Worm (Caenorhabditis elegans) whole organism, L1 larva: ENCODE measurements around the gene cyp-34A1.

Experiments
- C16A3.4 ChIP-seq: fragments of 150-350 bp; optimal IDR thresholded peaks from 2 replicates; lab custom pipeline; 2014; ENCODE audit warnings: missing biosample characterization, missing genetic modification characterization
- Y116A8C.19 ChIP-seq: sonication (generic microtip); optimal IDR thresholded peaks from 2 replicates; lab custom pipeline; 2016; ENCODE audit warnings: missing compliant biosample characterization, missing genetic modification characterization, borderline replicate concordance
- aha-1 ChIP-seq: fragments of 150-350 bp; optimal IDR thresholded peaks from 2 replicates; lab custom pipeline; 2014; ENCODE audit warnings: missing biosample characterization, missing genetic modification characterization
- ceh-82 ChIP-seq, 3 experiments: fragments of 150-350 bp in 1 of 3; sonication (generic microtip) in 2 of 3; optimal IDR thresholded peaks; 2 replicates each; lab custom pipeline; 2014 to 2017; ENCODE audit warnings: missing biosample characterization in 3 of 3, missing genetic modification characterization in 3 of 3
- ceh-90 ChIP-seq: sonication (generic microtip); optimal IDR thresholded peaks from 2 replicates; lab custom pipeline; 2016; ENCODE audit warnings: missing genetic modification characterization, missing compliant biosample characterization
- ces-1 ChIP-seq: fragments of 150-350 bp; optimal IDR thresholded peaks from 2 replicates; lab custom pipeline; 2014; ENCODE audit warnings: missing biosample characterization, missing genetic modification reagents, missing genetic modification characterization
- dsc-1 ChIP-seq: sonication (generic microtip); optimal IDR thresholded peaks from 2 replicates; lab custom pipeline; 2016; ENCODE audit warnings: mild to moderate bottlenecking, missing genetic modification characterization, missing compliant biosample characterization
- efl-1 ChIP-seq, 4 experiments: fragments of 150-350 bp; optimal IDR thresholded peaks in 3 of 4; peaks in 1 of 4; 1 replicate in 1 of 4; 2 replicates in 3 of 4; lab custom pipeline; 2014; ENCODE audit warnings: missing biosample characterization in 2 of 4, missing genetic modification characterization in 2 of 4, missing genetic modification reagents in 2 of 4
- efl-3 ChIP-seq: fragments of 200-800 bp; sonication (Bioruptor generic); optimal IDR thresholded peaks from 2 replicates; lab custom pipeline; 2018; ENCODE audit warnings: mild to moderate bottlenecking, missing genetic modification characterization, missing compliant biosample characterization
- elt-3 ChIP-seq, 6 experiments: fragments of 150-350 bp in 1 of 6; sonication (generic microtip); optimal IDR thresholded peaks; 2 replicates each; lab custom pipeline; 2017 to 2018; ENCODE audit warnings: missing biosample characterization in 6 of 6, missing genetic modification characterization in 6 of 6, inconsistent platforms in 1 of 6
- ets-5 ChIP-seq: fragments of 200-800 bp; sonication (Bioruptor generic); IDR thresholded peaks from 2 replicates; pipeline ENCODE4 v1.3.6; 2022; ENCODE audit warnings: missing genetic modification characterization, missing compliant biosample characterization
- fkh-8 ChIP-seq: sonication (generic microtip); optimal IDR thresholded peaks from 2 replicates; lab custom pipeline; 2016; ENCODE audit warnings: mild to moderate bottlenecking, missing genetic modification characterization, missing compliant biosample characterization
- hpl-2 ChIP-seq: fragments of 150-350 bp; optimal IDR thresholded peaks from 2 replicates; lab custom pipeline; 2014; ENCODE audit warnings: missing biosample characterization, missing genetic modification reagents, missing genetic modification characterization
- jun-1 ChIP-seq: fragments of 150-350 bp; optimal IDR thresholded peaks from 2 replicates; lab custom pipeline; 2014; ENCODE audit warnings: missing biosample characterization, missing genetic modification reagents, missing genetic modification characterization
- lin-13 ChIP-seq: fragments of 150-350 bp; optimal IDR thresholded peaks from 2 replicates; lab custom pipeline; 2014; ENCODE audit warnings: missing biosample characterization, missing genetic modification reagents, missing genetic modification characterization
- lsy-2 ChIP-seq, 2 experiments: fragments of 150-350 bp; optimal IDR thresholded peaks; 2 replicates each; lab custom pipeline; 2014; ENCODE audit warnings: missing biosample characterization in 2 of 2, missing genetic modification characterization in 2 of 2
- mab-9 ChIP-seq: fragments of 200-800 bp; sonication (Bioruptor generic); IDR thresholded peaks from 2 replicates; pipeline ENCODE4 v1.3.6; 2022; ENCODE audit warnings: missing genetic modification reagents, missing genetic modification characterization, missing compliant biosample characterization
- mef-2 ChIP-seq: fragments of 150-350 bp; optimal IDR thresholded peaks from 2 replicates; lab custom pipeline; 2014; ENCODE audit warnings: missing biosample characterization, missing genetic modification characterization
- nhr-11 ChIP-seq: fragments of 150-350 bp; optimal IDR thresholded peaks from 2 replicates; lab custom pipeline; 2014; ENCODE audit warnings: missing biosample characterization, missing genetic modification characterization
- nhr-12 ChIP-seq: sonication (generic microtip); optimal IDR thresholded peaks from 2 replicates; lab custom pipeline; 2017; ENCODE audit warnings: missing biosample characterization, missing genetic modification characterization
- nhr-19 ChIP-seq: fragments of 200-800 bp; sonication (Bioruptor generic); conservative IDR thresholded peaks from 2 replicates; pipeline ENCODE4 v1.3.6; 2022; ENCODE audit warnings: missing genetic modification characterization, missing compliant biosample characterization
- nhr-47 ChIP-seq: sonication (generic microtip); optimal IDR thresholded peaks from 2 replicates; lab custom pipeline; 2016; ENCODE audit warnings: mild to moderate bottlenecking, missing genetic modification characterization, moderate library complexity, missing compliant biosample characterization
- nhr-71 ChIP-seq: sonication (generic microtip); optimal IDR thresholded peaks from 2 replicates; lab custom pipeline; 2016; ENCODE audit warnings: mild to moderate bottlenecking, missing genetic modification characterization, moderate library complexity, missing compliant biosample characterization
- nhr-76 ChIP-seq: sonication (generic microtip); optimal IDR thresholded peaks from 2 replicates; lab custom pipeline; 2017; ENCODE audit warnings: missing biosample characterization, missing genetic modification characterization
- nhr-77 ChIP-seq: fragments of 150-350 bp; optimal IDR thresholded peaks from 2 replicates; lab custom pipeline; 2014; ENCODE audit warnings: missing biosample characterization, missing genetic modification characterization
- nhr-84 ChIP-seq: sonication (generic microtip); optimal IDR thresholded peaks from 2 replicates; lab custom pipeline; 2017; ENCODE audit warnings: missing biosample characterization, missing genetic modification characterization
- nhr-90 ChIP-seq: sonication (generic microtip); optimal IDR thresholded peaks from 2 replicates; lab custom pipeline; 2016; ENCODE audit warnings: mild to moderate bottlenecking, missing genetic modification characterization, missing compliant biosample characterization; ENCODE audit not compliant: poor library complexity
- pag-3 ChIP-seq: sonication (generic microtip); optimal IDR thresholded peaks from 2 replicates; lab custom pipeline; 2017; ENCODE audit warnings: missing genetic modification characterization, mild to moderate bottlenecking, missing compliant biosample characterization, antibody characterized with exemption, borderline replicate concordance; ENCODE audit not compliant: insufficient read depth
- sptf-1 ChIP-seq: fragments of 150-350 bp; optimal IDR thresholded peaks from 2 replicates; lab custom pipeline; 2014; ENCODE audit warnings: missing biosample characterization, missing genetic modification characterization
- unc-86 ChIP-seq: sonication (generic microtip); optimal IDR thresholded peaks from 2 replicates; lab custom pipeline; 2016; ENCODE audit warnings: missing genetic modification characterization, missing compliant biosample characterization
- xbp-1 ChIP-seq: sonication (generic microtip); optimal IDR thresholded peaks from 2 replicates; lab custom pipeline; 2016; ENCODE audit warnings: missing genetic modification characterization, missing compliant biosample characterization
- zag-1 ChIP-seq: fragments of 150-350 bp; optimal IDR thresholded peaks from 2 replicates; lab custom pipeline; 2014; ENCODE audit warnings: missing biosample characterization, missing genetic modification characterization

Gene cyp-34A1

ce11 chrV:15241259-15241658 lies 46.5 kb downstream of the cyp-34A1 start, which contains the start of gene chil-12:
TSS of gene chil-12 (plus strand) at chrV:15241559.
- TF ChIP-seq pag-3 (tag; lab: Kevin White, UChicago) (no peak), nhr-90 (tag; lab: Kevin White, UChicago) (no peak), nhr-84 (tag; lab: Kevin White, UChicago) (no peak), ets-5 (GFP tag; lab: Robert Waterston, UW) (no peak)

- TF ChIP-seq efl-3 (GFP tag; lab: Kevin White, UChicago) = no peak
- no peak for TF ChIP-seq aha-1 (tag; lab: Kevin White, UChicago)
- TF ChIP-seq nhr-47 (tag; lab: Kevin White, UChicago) = no peak
- no peak for TF ChIP-seq mef-2 (tag; lab: Kevin White, UChicago)
- no peak for TF ChIP-seq dsc-1
- no peak for TF ChIP-seq jun-1 (tag; lab: Kevin White, UChicago)
- no peak for TF ChIP-seq Y116A8C.19 (tag; lab: Kevin White, UChicago)
- TF ChIP-seq lin-13 (GFP tag; lab: Kevin White, UChicago) = no peak
- no peak for TF ChIP-seq nhr-12
- TF ChIP-seq efl-1 (optimal IDR thresholded peaks at IDR 0.05; lab: Kevin White, UChicago) = no peak
- no peak for TF ChIP-seq efl-1 (GFP tag; optimal IDR thresholded peaks at IDR 0.05 in 1 of 2; lab: Kevin White, UChicago)
- no peak for TF ChIP-seq nhr-71 (tag; lab: Kevin White, UChicago)
- no peak for TF ChIP-seq xbp-1 (tag; lab: Kevin White, UChicago)
- TF ChIP-seq elt-3 (tag; optimal IDR thresholded peaks at IDR 0.05; lab: Kevin White, UChicago) = no peak
- TF ChIP-seq ceh-82 (tag; optimal IDR thresholded peaks at IDR 0.05; lab: Kevin White, UChicago) = no peak
- TF ChIP-seq ces-1 (GFP tag; lab: Kevin White, UChicago) = no peak
- no peak for TF ChIP-seq sptf-1 (tag; lab: Kevin White, UChicago)
- no peak for TF ChIP-seq hpl-2
- no peak for TF ChIP-seq unc-86 (tag; lab: Kevin White, UChicago)
- no peak for TF ChIP-seq mab-9 (GFP tag; lab: Robert Waterston, UW)
- no peak for TF ChIP-seq C16A3.4 (tag; lab: Kevin White, UChicago)
- TF ChIP-seq, all 84 proteins: peak for 0
Observed at ce11 chrV:15240215-15240614, 47.5 kb downstream of the cyp-34A1 start, which contains the start of gene srw-11. TSS of gene srw-11 (minus strand) at chrV:15240315.

- TF ChIP-seq lsy-2 (tag; optimal IDR thresholded peaks at IDR 0.05; lab: Kevin White, UChicago) (no peak), nhr-77 (tag; lab: Kevin White, UChicago) (no peak), ces-1 (GFP tag; lab: Kevin White, UChicago) (no peak), efl-3 (GFP tag; lab: Kevin White, UChicago) (no peak), nhr-47 (tag; lab: Kevin White, UChicago) (no peak), nhr-76 (tag; lab: Kevin White, UChicago) (no peak)
Observed at ce11 chrV:15238552-15238951, 49.2 kb downstream of the cyp-34A1 start, which contains the start of gene srw-12. TSS of gene srw-12 (minus strand) at chrV:15238652.

ce11 chrV:15235661-15236060 lies 52.1 kb downstream of the cyp-34A1 start, which contains the start of gene nhr-164:
TSS of gene nhr-164 (minus strand) at chrV:15235761.
- TF ChIP-seq Y116A8C.19 (tag; lab: Kevin White, UChicago) (no peak), fkh-8 (no peak), nhr-19 (GFP tag; lab: Robert Waterston, UW) (no peak), zag-1 (tag; lab: Kevin White, UChicago) (no peak), mab-9 (GFP tag; lab: Robert Waterston, UW) (no peak), ces-1 (GFP tag; lab: Kevin White, UChicago) (no peak), nhr-71 (tag; lab: Kevin White, UChicago) (no peak), nhr-11 (tag; lab: Kevin White, UChicago) (no peak), ceh-90 (tag; lab: Kevin White, UChicago) (no peak)
